Fruit fly (Drosophila melanogaster): ENCODE data around the gene CG7126.

Gene CG7126

DNA sequence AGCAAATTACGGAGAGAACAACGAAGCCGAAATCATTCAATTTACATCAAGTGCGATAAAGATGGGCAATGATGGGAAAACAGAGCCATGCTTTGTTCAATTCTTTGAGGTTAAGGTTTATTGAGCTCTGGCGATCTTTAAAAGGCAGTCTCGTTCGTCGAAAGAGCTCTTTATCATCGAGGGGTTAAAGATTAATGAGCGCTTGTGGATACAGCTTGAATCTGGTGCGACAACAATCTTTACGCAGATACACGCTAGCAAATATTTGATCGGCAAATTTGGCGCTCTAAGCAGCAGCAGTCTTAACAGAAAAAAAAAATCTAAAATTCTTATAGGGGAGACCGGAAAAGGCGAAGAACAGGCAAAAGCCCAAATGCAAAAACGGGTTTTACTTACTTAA is 6.6 kb downstream of the CG7126 start (continued):
- peak; percentile 30; the same call in 1 of the 2 replicates for TF ChIP-seq Rfx (GFP tag; IDR thresholded peaks at IDR 0.05)
- peak; percentile 22 for TF ChIP-seq CG1233 (GFP tag; optimal IDR thresholded peaks at IDR 0.05)
- no peak for TF ChIP-seq CG33213 (GFP tag; optimal IDR thresholded peaks at IDR 0.05)
- no peak for TF ChIP-seq Optix (GFP tag; IDR thresholded peaks at IDR 0.05)
- peak; percentile 78 for TF ChIP-seq Med (GFP tag)
- TF ChIP-seq Dad (GFP tag; optimal IDR thresholded peaks at IDR 0.05), result no peak
- no peak for TF ChIP-seq CG31388 (GFP tag; optimal IDR thresholded peaks at IDR 0.05)
- peak in 1 of 2 experiments; percentile 27 for TF ChIP-seq Hr51 (GFP tag; optimal IDR thresholded peaks at IDR 0.05)
- no peak for TF ChIP-seq Eip74EF (GFP tag; optimal IDR thresholded peaks at IDR 0.05)
- TF ChIP-seq chn (GFP tag; optimal IDR thresholded peaks at IDR 0.05), result no peak
- TF ChIP-seq CG13424 (tag; optimal IDR thresholded peaks at IDR 0.05), result no peak

dm6 chr3R:18295262-18295944 is 7.2 kb downstream of the CG7126 start:
- TF ChIP-seq inv (GFP tag; IDR thresholded peaks at IDR 0.05; ENCODE audit: partially characterized antibody) (peak; percentile 9; the same call in 1 of the 2 replicates), Oli (tag; optimal IDR thresholded peaks at IDR 0.05) (peak; percentile 38), mld (GFP tag; IDR thresholded peaks at IDR 0.05; ENCODE audit: partially characterized antibody) (0 out of 3 replicates have a peak, but pooled peaks have one; percentile 53), CG16813 (GFP tag; IDR thresholded peaks at IDR 0.05; ENCODE audit: partially characterized antibody) (peak; percentile 50; the same call in 2 of the 3 replicates), CG13775 (GFP tag; optimal IDR thresholded peaks at IDR 0.05) (no peak), CoRest (tag; optimal IDR thresholded peaks at IDR 0.05) (peak; percentile 46), CG13424 (tag; optimal IDR thresholded peaks at IDR 0.05) (peak; percentile 31), CG18476 (GFP tag; optimal IDR thresholded peaks at IDR 0.05) (no peak), Dll (GFP tag; IDR thresholded peaks at IDR 0.05; ENCODE audit: partially characterized antibody) (no peak), otp (GFP tag; IDR thresholded peaks at IDR 0.05) (no peak), CG17912 (GFP tag; optimal IDR thresholded peaks at IDR 0.05) (no peak), unpg (GFP tag; optimal IDR thresholded peaks at IDR 0.05) (peak; percentile 1), sd (tag; optimal IDR thresholded peaks at IDR 0.05) (no peak), bsh (GFP tag; optimal IDR thresholded peaks at IDR 0.05) (peak in 1 of 2 experiments; percentile 18), CG10267 (tag; optimal IDR thresholded peaks at IDR 0.05) (peak; percentile 8), CG12659 (GFP tag; optimal IDR thresholded peaks at IDR 0.05) (peak; percentile 14), Deaf1 (tag; optimal IDR thresholded peaks at IDR 0.05) (peak; percentile 11), CG7839 (tag; optimal IDR thresholded peaks at IDR 0.05) (peak; percentile 24), Nf-YC (tag; optimal IDR thresholded peaks at IDR 0.05) (peak; percentile 21), CG2712 (tag; optimal IDR thresholded peaks at IDR 0.05) (peak; percentile 21), HLH4C (GFP tag; IDR thresholded peaks at IDR 0.05; ENCODE audit: partially characterized antibody) (peak; percentile 59), Oaz (GFP tag; IDR thresholded peaks at IDR 0.05) (no peak), amos (GFP tag; IDR thresholded peaks at IDR 0.05; ENCODE audit: partially characterized antibody) (no peak), chinmo (GFP tag; IDR thresholded peaks at IDR 0.05; ENCODE audit: partially characterized antibody) (no peak), CG15269 (tag; optimal IDR thresholded peaks at IDR 0.05) (peak; percentile 50), CG6791 (GFP tag; IDR thresholded peaks at IDR 0.05; ENCODE audit: partially characterized antibody) (peak; percentile 59; the same call in 2 of the 3 replicates), CG13287 (GFP tag; IDR thresholded peaks at IDR 0.05; ENCODE audit: partially characterized antibody) (peak; percentile 8; the same call in 1 of the 2 replicates), CG1603 (tag; optimal IDR thresholded peaks at IDR 0.05) (no peak), row (GFP tag; IDR thresholded peaks at IDR 0.05) (peak; percentile 43; the same call in 2 of the 3 replicates), lab (GFP tag; optimal IDR thresholded peaks at IDR 0.05) (peak; percentile 26), CG18262 (tag; optimal IDR thresholded peaks at IDR 0.05) (peak; percentile 22), CG14965 (GFP tag; optimal IDR thresholded peaks at IDR 0.05; ENCODE audit: borderline replicate concordance) (no peak), CG12219 (GFP tag; optimal IDR thresholded peaks at IDR 0.05) (peak; percentile 16), dysf (GFP tag; IDR thresholded peaks at IDR 0.05) (peak; percentile 58; the same call in 2 of the 3 replicates), Sox102F (GFP tag; optimal IDR thresholded peaks at IDR 0.05) (peak; percentile 61)
